Fruit fly (Drosophila melanogaster) whole organism, pupa: ENCODE measurements around the gene ash1.

Experiments
- CG13204 ChIP-seq: fragments of 200-800 bp; sonication (Bioruptor generic); optimal IDR thresholded peaks from 2 replicates; lab custom pipeline; 2018; ENCODE audit warnings: missing biosample characterization, mild to moderate bottlenecking, missing genetic modification characterization, moderate library complexity
- CG14655 ChIP-seq: fragments of 200-800 bp; sonication (Bioruptor generic); optimal IDR thresholded peaks from 3 replicates; lab custom pipeline; 2017; ENCODE audit warnings: mild to moderate bottlenecking, missing biosample characterization, missing genetic modification reagents, missing genetic modification characterization
- CG15710 ChIP-seq: fragments of 200-800 bp; sonication (Bioruptor generic); optimal IDR thresholded peaks from 2 replicates; lab custom pipeline; 2018; ENCODE audit warnings: missing biosample characterization, mild to moderate bottlenecking, missing genetic modification characterization, moderate library complexity
- CG34367 ChIP-seq: fragments of 200-800 bp; sonication (Bioruptor generic); optimal IDR thresholded peaks from 2 replicates; lab custom pipeline; 2018; ENCODE audit warnings: missing biosample characterization, mild to moderate bottlenecking, missing genetic modification characterization
- CG8159 ChIP-seq: fragments of 200-800 bp; sonication (Bioruptor generic); optimal IDR thresholded peaks from 3 replicates; lab custom pipeline; 2018; ENCODE audit warnings: missing biosample characterization, mild to moderate bottlenecking, missing genetic modification characterization, moderate library complexity
- D1 ChIP-seq: fragments of 200-800 bp; sonication (Bioruptor generic); optimal IDR thresholded peaks from 2 replicates; lab custom pipeline; 2018; ENCODE audit warnings: missing biosample characterization, mild to moderate bottlenecking, missing genetic modification characterization, moderate library complexity
- Ets98B ChIP-seq: fragments of 200-800 bp; sonication (Bioruptor generic); IDR thresholded peaks from 2 replicates; pipeline ENCODE4 v1.3.6; 2022; ENCODE audit warnings: missing biosample characterization, missing genetic modification characterization
- Pif1A ChIP-seq: fragments of 200-800 bp; sonication (Bioruptor generic); optimal IDR thresholded peaks from 3 replicates; lab custom pipeline; 2016; ENCODE audit warnings: missing biosample characterization, missing genetic modification characterization
- fd96Ca ChIP-seq: fragments of 200-800 bp; sonication (Bioruptor generic); IDR thresholded peaks from 3 replicates; pipeline ENCODE4 v1.3.6; 2022; ENCODE audit warnings: missing biosample characterization, missing genetic modification characterization
- gl ChIP-seq: fragments of 200-800 bp; sonication (Bioruptor generic); optimal IDR thresholded peaks from 2 replicates; lab custom pipeline; 2018; ENCODE audit warnings: missing biosample characterization, mild to moderate bottlenecking, missing genetic modification characterization

- TF ChIP-seq CG14655 (GFP tag; lab: Kevin White, UChicago), result no peak
- no peak for TF ChIP-seq CG15710 (tag; lab: Kevin White, UChicago)
- no peak for TF ChIP-seq CG8159 (tag; lab: Kevin White, UChicago)
- peak; percentile 20 for TF ChIP-seq gl (tag; lab: Kevin White, UChicago)
- no peak for TF ChIP-seq CG13204 (GFP tag; lab: Kevin White, UChicago)
- TF ChIP-seq Pif1A (GFP tag; lab: Kevin White, UChicago), result no peak
- TF ChIP-seq fd96Ca (GFP tag; lab: Robert Waterston, UW), result no peak
- no peak for TF ChIP-seq CG34367 (tag; lab: Kevin White, UChicago)
- TF ChIP-seq D1 (tag; lab: Kevin White, UChicago), result peak; percentile 37
- TF ChIP-seq Ets98B (GFP tag; lab: Robert Waterston, UW), result no peak
Observed at dm6 chr3L:19642448-19643020, 44.0 kb upstream of the ash1 start, which contains the start of gene Rnf146.
